Worm (Caenorhabditis elegans) whole organism, L4 larva: ENCODE results near the gene atx-3.

ENCODE experiments used
- F49E8.2 ChIP-seq: sonication (generic microtip); optimal IDR thresholded peaks from 2 replicates; lab custom pipeline; 2016; ENCODE audit warnings: missing compliant biosample characterization, mild to moderate bottlenecking, missing genetic modification characterization, borderline replicate concordance
- ceh-62 ChIP-seq: sonication (generic microtip); optimal IDR thresholded peaks from 2 replicates; lab custom pipeline; 2017; ENCODE audit warnings: missing biosample characterization, missing genetic modification characterization
- egl-27 ChIP-seq: sonication (generic microtip); optimal IDR thresholded peaks from 3 replicates; lab custom pipeline; 2017; ENCODE audit warnings: missing biosample characterization, missing genetic modification reagents, missing genetic modification characterization
- fkh-10 ChIP-seq: fragments of 150-350 bp; optimal IDR thresholded peaks from 2 replicates; lab custom pipeline; 2014; ENCODE audit warnings: missing biosample characterization, missing genetic modification reagents, missing genetic modification characterization
- lin-13 ChIP-seq: fragments of 150-350 bp; optimal IDR thresholded peaks from 2 replicates; lab custom pipeline; 2014; ENCODE audit warnings: missing biosample characterization, missing genetic modification reagents, missing genetic modification characterization
- lsy-2 ChIP-seq, 2 experiments: fragments of 150-350 bp in 1 of 2; sonication (generic microtip) in 1 of 2; optimal IDR thresholded peaks; 2 replicates each; lab custom pipeline; 2014 to 2017; ENCODE audit warnings: missing biosample characterization in 2 of 2, missing genetic modification characterization in 2 of 2
- madf-9 ChIP-seq: fragments of 200-800 bp; sonication (Bioruptor generic); conservative IDR thresholded peaks from 2 replicates; pipeline ENCODE4 v1.3.6; 2022; ENCODE audit warnings: missing genetic modification reagents, missing genetic modification characterization, missing compliant biosample characterization
- nhr-11 ChIP-seq: fragments of 150-350 bp; optimal IDR thresholded peaks from 2 replicates; lab custom pipeline; 2014; ENCODE audit warnings: missing biosample characterization, missing genetic modification characterization
- nhr-76 ChIP-seq: fragments of 150-350 bp; optimal IDR thresholded peaks from 2 replicates; lab custom pipeline; 2014; ENCODE audit warnings: missing biosample characterization, missing genetic modification characterization
- rbr-2 ChIP-seq: sonication (generic microtip); optimal IDR thresholded peaks from 2 replicates; lab custom pipeline; 2016; ENCODE audit warnings: missing genotype, missing genetic modification characterization, missing compliant biosample characterization
- snpc-1.2 ChIP-seq: fragments of 200-800 bp; sonication (Bioruptor generic); IDR thresholded peaks from 2 replicates; pipeline ENCODE4 v1.3.6; 2022; ENCODE audit warnings: missing genetic modification reagents, missing genetic modification characterization, missing compliant biosample characterization
- spr-3 ChIP-seq: fragments of 200-800 bp; sonication (Bioruptor generic); optimal IDR thresholded peaks from 2 replicates; lab custom pipeline; 2018; ENCODE audit warnings: mild to moderate bottlenecking, missing genetic modification characterization, missing compliant biosample characterization
- unc-130 ChIP-seq: sonication (generic microtip); optimal IDR thresholded peaks from 2 replicates; lab custom pipeline; 2016; ENCODE audit warnings: missing genetic modification reagents, missing genetic modification characterization, missing compliant biosample characterization
- ztf-11 ChIP-seq: fragments of 150-350 bp; optimal IDR thresholded peaks from 2 replicates; lab custom pipeline; 2014; ENCODE audit warnings: missing biosample characterization, missing genetic modification characterization

DNA sequence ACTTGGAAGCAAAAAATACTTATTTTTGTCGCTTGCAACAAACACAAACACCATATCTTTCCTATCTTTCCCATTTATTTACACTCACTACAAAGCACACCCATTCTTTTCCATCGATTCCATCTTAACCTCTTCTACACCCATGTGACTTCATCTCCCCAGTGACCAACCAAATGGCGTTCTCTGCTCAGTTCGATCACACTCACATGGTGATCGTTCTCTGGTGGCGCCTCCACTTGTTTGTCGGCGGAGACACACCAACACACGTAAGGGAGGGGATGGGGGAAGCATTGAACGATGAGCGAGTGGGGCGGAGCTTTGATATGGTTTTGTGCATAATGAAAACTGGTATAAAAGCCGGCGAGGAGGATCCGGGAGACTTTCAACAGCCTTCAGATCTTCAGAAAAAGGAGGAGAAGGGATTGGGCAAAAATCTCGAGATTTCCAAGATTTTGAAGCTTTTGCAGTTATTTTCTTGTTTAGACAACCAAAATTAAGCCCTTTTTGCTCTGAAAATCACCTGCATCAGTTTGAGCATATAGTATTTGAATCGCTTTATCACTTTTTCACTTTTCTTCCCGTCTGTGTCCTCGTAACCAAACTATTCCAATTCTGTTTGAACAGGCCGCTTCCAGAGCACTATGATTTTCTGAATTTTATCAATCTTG lies 10.6 kb downstream of the atx-3 start:
- TF ChIP-seq nhr-11 (tag; lab: Kevin White, UChicago): peak; percentile 93
- no peak for TF ChIP-seq ztf-11 (tag; lab: Kevin White, UChicago)
- no peak for TF ChIP-seq unc-130
- no peak for TF ChIP-seq fkh-10 (GFP tag; lab: Kevin White, UChicago)
- no peak for TF ChIP-seq madf-9 (GFP tag; lab: Robert Waterston, UW)
- no peak for TF ChIP-seq egl-27
- TF ChIP-seq ceh-62 (tag; lab: Kevin White, UChicago): no peak
- no peak for TF ChIP-seq lin-13 (GFP tag; lab: Kevin White, UChicago)
- TF ChIP-seq spr-3 (GFP tag; lab: Kevin White, UChicago): no peak
- TF ChIP-seq lsy-2 (tag; optimal IDR thresholded peaks at IDR 0.05; lab: Kevin White, UChicago): peak; percentile 75 to 79
- TF ChIP-seq snpc-1.2 (GFP tag; lab: Robert Waterston, UW): no peak
- TF ChIP-seq F49E8.2 (tag; lab: Kevin White, UChicago): no peak
- peak; percentile 63 for TF ChIP-seq rbr-2
- TF ChIP-seq nhr-76 (tag; lab: Kevin White, UChicago): no peak
